Fruit fly (Drosophila melanogaster) whole organism, embryonic: ENCODE measurements around the gene ath.
A peak's percentile ranks its signal among the peaks of the same experiment; 100 is the strongest.

Experiments used
- BEAF-32 ChIP-seq: fragments of 200-800 bp; sonication (Bioruptor generic); optimal IDR thresholded peaks from 3 replicates; lab custom pipeline; 2017; ENCODE audit warnings: missing biosample characterization, missing genetic modification characterization, mild to moderate bottlenecking, moderate library complexity, missing genetic modification reagents
- CG1024 ChIP-seq: fragments of 200-800 bp; sonication (Bioruptor generic); IDR thresholded peaks from 2 replicates; pipeline ENCODE4 v1.3.6; 2022; ENCODE audit warnings: missing biosample characterization, missing genetic modification characterization
- CG11560 ChIP-seq: fragments of 200-800 bp; sonication (Bioruptor generic); IDR thresholded peaks from 3 replicates; pipeline ENCODE4 v1.3.6; 2022; ENCODE audit warnings: missing biosample characterization, missing genetic modification characterization
- CG11723 ChIP-seq: fragments of 200-800 bp; sonication (Bioruptor generic); optimal IDR thresholded peaks from 2 replicates; lab custom pipeline; 2017; ENCODE audit warnings: missing biosample characterization, mild to moderate bottlenecking, missing genetic modification characterization
- CG12071 ChIP-seq: fragments of 200-800 bp; sonication (Bioruptor generic); optimal IDR thresholded peaks from 3 replicates; lab custom pipeline; 2018; ENCODE audit warnings: missing biosample characterization, mild to moderate bottlenecking, missing genetic modification characterization
- CG13894 ChIP-seq: fragments of 200-800 bp; sonication (Bioruptor generic); optimal IDR thresholded peaks from 3 replicates; lab custom pipeline; 2018; ENCODE audit warnings: missing biosample characterization, mild to moderate bottlenecking, missing genetic modification characterization, moderate library complexity
- CG14667 ChIP-seq: fragments of 200-800 bp; sonication (Bioruptor generic); IDR thresholded peaks from 2 replicates; pipeline ENCODE4 v1.3.6; 2022; ENCODE audit warnings: missing biosample characterization, missing genetic modification characterization
- CG15514 ChIP-seq: fragments of 200-800 bp; sonication (Bioruptor generic); optimal IDR thresholded peaks from 3 replicates; lab custom pipeline; 2017; ENCODE audit warnings: missing biosample characterization, missing genetic modification characterization, mild to moderate bottlenecking, moderate library complexity, missing genetic modification reagents
- CG17186 ChIP-seq: fragments of 200-800 bp; sonication (Bioruptor generic); optimal IDR thresholded peaks from 3 replicates; lab custom pipeline; 2017; ENCODE audit warnings: missing biosample characterization, missing genetic modification reagents, missing genetic modification characterization
- CG17361 ChIP-seq: fragments of 200-800 bp; sonication (Bioruptor generic); IDR thresholded peaks from 3 replicates; pipeline ENCODE4 v1.3.6; 2022; ENCODE audit warnings: missing biosample characterization, missing genetic modification characterization
- CG18262 ChIP-seq: fragments of 200-800 bp; optimal IDR thresholded peaks from 3 replicates; lab custom pipeline; 2019; ENCODE audit warnings: missing biosample characterization, mild to moderate bottlenecking, missing genetic modification characterization, moderate library complexity
- CG18476 ChIP-seq: fragments of 200-800 bp; sonication (Bioruptor generic); optimal IDR thresholded peaks from 2 replicates; lab custom pipeline; 2016; ENCODE audit warnings: missing biosample characterization, mild to moderate bottlenecking, missing genetic modification characterization
- CG2712 ChIP-seq: fragments of 200-800 bp; optimal IDR thresholded peaks from 3 replicates; lab custom pipeline; 2019; ENCODE audit warnings: missing biosample characterization, mild to moderate bottlenecking, missing genetic modification characterization, moderate library complexity
- CG6272 ChIP-seq: fragments of 200-800 bp; sonication (Bioruptor generic); IDR thresholded peaks from 2 replicates; pipeline ENCODE4 v1.3.6; 2022; ENCODE audit warnings: missing biosample characterization, missing genetic modification characterization
- CG6791 ChIP-seq: fragments of 200-800 bp; sonication (Bioruptor generic); IDR thresholded peaks from 3 replicates; pipeline ENCODE4 v1.3.6; 2022; ENCODE audit warnings: missing biosample characterization, missing genetic modification characterization; ENCODE audit not compliant: partially characterized antibody
- CG9932 ChIP-seq: fragments of 200-800 bp; sonication (Bioruptor generic); IDR thresholded peaks from 2 replicates; pipeline ENCODE4 v1.3.6; 2022; ENCODE audit warnings: missing biosample characterization, missing genetic modification characterization
- Ets65A ChIP-seq: fragments of 200-800 bp; sonication (Bioruptor generic); peaks from one replicate; lab custom pipeline; 2016; ENCODE audit warnings: missing biosample characterization, missing genetic modification characterization
- Fer1 ChIP-seq: fragments of 200-800 bp; sonication (Bioruptor generic); optimal IDR thresholded peaks from 2 replicates; lab custom pipeline; 2017; ENCODE audit warnings: missing biosample characterization, mild to moderate bottlenecking, missing genetic modification characterization
- HLH4C ChIP-seq: fragments of 200-800 bp; sonication (Bioruptor generic); IDR thresholded peaks from 3 replicates; pipeline ENCODE4 v1.3.6; 2022; ENCODE audit warnings: missing biosample characterization, missing genetic modification characterization; ENCODE audit not compliant: partially characterized antibody
- HLHmδ ChIP-seq: fragments of 200-800 bp; sonication (Bioruptor generic); optimal IDR thresholded peaks from 2 replicates; lab custom pipeline; 2018; ENCODE audit warnings: missing biosample characterization, mild to moderate bottlenecking, missing genetic modification characterization, moderate library complexity
- Hr51 ChIP-seq, 2 experiments: fragments of 200-800 bp; sonication (Bioruptor generic); optimal IDR thresholded peaks; 2 replicates in 1 of 2; 3 replicates in 1 of 2; lab custom pipeline; 2016 to 2018; ENCODE audit warnings: missing biosample characterization in 2 of 2, missing genetic modification characterization in 2 of 2, mild to moderate bottlenecking in 1 of 2, moderate library complexity in 1 of 2
- Mad ChIP-seq: fragments of 200-800 bp; sonication (Bioruptor generic); optimal IDR thresholded peaks from 2 replicates; lab custom pipeline; 2016; ENCODE audit warnings: missing biosample characterization, missing genetic modification characterization
- NC2α ChIP-seq: fragments of 200-800 bp; sonication (Bioruptor generic); optimal IDR thresholded peaks from 2 replicates; lab custom pipeline; 2016; ENCODE audit warnings: missing biosample characterization, missing genetic modification characterization
- NC2β ChIP-seq: fragments of 200-800 bp; sonication (Bioruptor generic); optimal IDR thresholded peaks from 2 replicates; lab custom pipeline; 2016; ENCODE audit warnings: missing biosample characterization, missing genetic modification characterization
- PHDP ChIP-seq: fragments of 200-800 bp; sonication (Bioruptor generic); optimal IDR thresholded peaks from 3 replicates; lab custom pipeline; 2018; ENCODE audit warnings: missing biosample characterization, mild to moderate bottlenecking, missing genetic modification characterization, moderate library complexity
- Scr ChIP-seq: fragments of 200-800 bp; sonication (Bioruptor generic); IDR thresholded peaks from 2 replicates; pipeline ENCODE4 v1.3.6; 2022; ENCODE audit warnings: missing biosample characterization, missing genetic modification characterization; ENCODE audit not compliant: partially characterized antibody
- Sry-β ChIP-seq: fragments of 200-800 bp; sonication (Bioruptor generic); optimal IDR thresholded peaks from 2 replicates; lab custom pipeline; 2018; ENCODE audit warnings: missing biosample characterization, mild to moderate bottlenecking, missing genetic modification characterization, moderate library complexity
- Xbp1 ChIP-seq: fragments of 200-800 bp; sonication (Bioruptor generic); optimal IDR thresholded peaks from 3 replicates; lab custom pipeline; 2016; ENCODE audit warnings: missing biosample characterization, mild to moderate bottlenecking, missing genetic modification characterization
- bbx ChIP-seq: fragments of 200-800 bp; sonication (Bioruptor generic); IDR thresholded peaks from 2 replicates; pipeline ENCODE4 v1.3.6; 2022; ENCODE audit warnings: missing biosample characterization, missing genetic modification characterization; ENCODE audit not compliant: partially characterized antibody
- cg ChIP-seq: fragments of 200-800 bp; sonication (Bioruptor generic); optimal IDR thresholded peaks from 3 replicates; lab custom pipeline; 2019; ENCODE audit warnings: missing biosample characterization, mild to moderate bottlenecking, missing genetic modification characterization, moderate library complexity
- crp ChIP-seq, 2 experiments: fragments of 200-800 bp; sonication (Bioruptor generic); optimal IDR thresholded peaks; 2 replicates in 1 of 2; 3 replicates in 1 of 2; lab custom pipeline; 2017; ENCODE audit warnings: missing biosample characterization in 2 of 2, missing genetic modification characterization in 2 of 2, mild to moderate bottlenecking in 1 of 2, moderate library complexity in 1 of 2
- dmrt11E ChIP-seq: fragments of 200-800 bp; sonication (Bioruptor generic); optimal IDR thresholded peaks from 3 replicates; lab custom pipeline; 2018; ENCODE audit warnings: missing biosample characterization, mild to moderate bottlenecking, missing genetic modification characterization, moderate library complexity
- fd96Cb ChIP-seq: fragments of 200-800 bp; sonication (Bioruptor generic); optimal IDR thresholded peaks from 2 replicates; lab custom pipeline; 2018; ENCODE audit warnings: missing biosample characterization, mild to moderate bottlenecking, missing genetic modification characterization, moderate library complexity
- grn ChIP-seq: fragments of 200-800 bp; sonication (Bioruptor generic); optimal IDR thresholded peaks from 3 replicates; lab custom pipeline; 2017; ENCODE audit warnings: missing biosample characterization, missing genetic modification characterization
- jumu ChIP-seq: fragments of 200-800 bp; sonication (Bioruptor generic); optimal IDR thresholded peaks from 3 replicates; lab custom pipeline; 2016; ENCODE audit warnings: missing biosample characterization, missing genetic modification characterization
- kah ChIP-seq: fragments of 200-800 bp; sonication (Bioruptor generic); optimal IDR thresholded peaks from 2 replicates; lab custom pipeline; 2018; ENCODE audit warnings: missing biosample characterization, mild to moderate bottlenecking, missing genetic modification characterization
- pfk ChIP-seq: fragments of 200-800 bp; sonication (Bioruptor generic); optimal IDR thresholded peaks from 2 replicates; lab custom pipeline; 2018; ENCODE audit warnings: missing biosample characterization, mild to moderate bottlenecking, missing genetic modification characterization, moderate library complexity
- pzg ChIP-seq: fragments of 200-800 bp; sonication (Bioruptor generic); optimal IDR thresholded peaks from 3 replicates; lab custom pipeline; 2018; ENCODE audit warnings: missing biosample characterization, mild to moderate bottlenecking, missing genetic modification characterization, moderate library complexity
- scrt ChIP-seq: fragments of 200-800 bp; sonication (Bioruptor generic); optimal IDR thresholded peaks from 2 replicates; lab custom pipeline; 2018; ENCODE audit warnings: missing biosample characterization, mild to moderate bottlenecking, missing genetic modification characterization, moderate library complexity
- so ChIP-seq: fragments of 200-800 bp; sonication (Bioruptor generic); IDR thresholded peaks from 3 replicates; pipeline ENCODE4 v1.3.6; 2022; ENCODE audit warnings: missing biosample characterization, missing genetic modification characterization
- ssp ChIP-seq: fragments of 200-800 bp; sonication (Bioruptor generic); IDR thresholded peaks from 2 replicates; pipeline ENCODE4 v1.3.6; 2022; ENCODE audit warnings: missing biosample characterization, missing genetic modification characterization
- sug ChIP-seq: fragments of 200-800 bp; optimal IDR thresholded peaks from 2 replicates; lab custom pipeline; 2019; ENCODE audit warnings: missing biosample characterization, mild to moderate bottlenecking, missing genetic modification characterization, moderate library complexity
- trem ChIP-seq: fragments of 200-800 bp; optimal IDR thresholded peaks from 3 replicates; lab custom pipeline; 2019; ENCODE audit warnings: missing biosample characterization, mild to moderate bottlenecking, missing genetic modification characterization, moderate library complexity
- unc-4 ChIP-seq: fragments of 200-800 bp; sonication (Bioruptor generic); IDR thresholded peaks from 2 replicates; pipeline ENCODE4 v1.3.6; 2022; ENCODE audit warnings: missing biosample characterization, missing genetic modification characterization; ENCODE audit not compliant: partially characterized antibody
- zen ChIP-seq: fragments of 200-800 bp; sonication (Bioruptor generic); optimal IDR thresholded peaks from 3 replicates; lab custom pipeline; 2018; ENCODE audit warnings: missing biosample characterization, mild to moderate bottlenecking, missing genetic modification characterization, moderate library complexity
- zfh2 ChIP-seq: fragments of 200-800 bp; sonication (Bioruptor generic); optimal IDR thresholded peaks from 2 replicates; lab custom pipeline; 2016; ENCODE audit warnings: missing biosample characterization, missing genetic modification characterization

ath gene

dm6 chr2L:10220501-10221386 lies 9.8 kb downstream of the ath start, which contains the start of the genes Npc1a and Prosalpha6:
TSS of gene Npc1a (minus strand) at chr2L:10221216.
TSS of gene Prosalpha6 (plus strand) at chr2L:10221351.
- TF ChIP-seq pzg (GFP tag; lab: Kevin White, UChicago) = peak; percentile 77
- peak; percentile 67 for TF ChIP-seq unc-4 (GFP tag; lab: Robert Waterston, UW)
- peak; percentile 69 for TF ChIP-seq Scr (GFP tag; lab: Robert Waterston, UW)
- TF ChIP-seq CG17186 = peak; percentile 12
- TF ChIP-seq sug (tag; lab: Kevin White, UChicago) = peak; percentile 7
- TF ChIP-seq jumu (GFP tag; lab: Kevin White, UChicago) = no peak
- TF ChIP-seq NC2α (GFP tag; lab: Kevin White, UChicago) = peak; percentile 25
- peak; percentile 39; the same call in 1 of the 3 replicates for TF ChIP-seq so
- TF ChIP-seq CG6791 (GFP tag; lab: Robert Waterston, UW) = peak; percentile 56; the same call in 2 of the 3 replicates
- peak; percentile 16 for TF ChIP-seq CG15514
- peak; percentile 88 for TF ChIP-seq BEAF-32 (GFP tag; lab: Kevin White, UChicago)
- TF ChIP-seq kah (GFP tag; lab: Kevin White, UChicago) = peak; percentile 2
- TF ChIP-seq Mad (GFP tag; lab: Kevin White, UChicago) = peak; percentile 30
- TF ChIP-seq CG2712 (tag; lab: Kevin White, UChicago) = peak; percentile 51
- TF ChIP-seq bbx = peak; percentile 50; the same call in 1 of the 2 replicates
- peak; percentile 39 for TF ChIP-seq trem
- TF ChIP-seq Sry-β = peak; percentile 46
- peak; percentile 70 for TF ChIP-seq zen (tag; lab: Kevin White, UChicago)
- TF ChIP-seq scrt = peak; percentile 14
- TF ChIP-seq pfk (GFP tag; lab: Kevin White, UChicago) = peak; percentile 95
- peak; percentile 91; the same call in 2 of the 3 replicates for TF ChIP-seq CG11560 (tag; lab: Robert Waterston, UW)
- peak; percentile 69 for TF ChIP-seq cg
- no peak for TF ChIP-seq CG13894 (tag; lab: Kevin White, UChicago)
- TF ChIP-seq CG18476 (GFP tag; lab: Kevin White, UChicago) = peak; percentile 7
- peak in 1 of 2 experiments; percentile 10 for TF ChIP-seq crp (GFP tag; optimal IDR thresholded peaks at IDR 0.05; lab: Kevin White, UChicago)
- TF ChIP-seq PHDP (tag; lab: Kevin White, UChicago) = no peak
- TF ChIP-seq CG17361 (GFP tag; lab: Robert Waterston, UW) = peak; percentile 68; the same call in 1 of the 3 replicates
- TF ChIP-seq HLH4C (GFP tag; lab: Robert Waterston, UW) = peak; percentile 66; the same call in 2 of the 3 replicates
- peak; percentile 70 for TF ChIP-seq CG1024 (GFP tag; lab: Robert Waterston, UW)
- peak; percentile 5 for TF ChIP-seq Fer1 (GFP tag; lab: Kevin White, UChicago)
- TF ChIP-seq ssp (GFP tag; lab: Robert Waterston, UW) = peak; percentile 68
- no peak for TF ChIP-seq Hr51 (GFP tag; optimal IDR thresholded peaks at IDR 0.05; lab: Kevin White, UChicago)
- TF ChIP-seq HLHmδ (GFP tag; lab: Kevin White, UChicago) = no peak
- peak; percentile 1 for TF ChIP-seq fd96Cb (tag; lab: Kevin White, UChicago)
- TF ChIP-seq dmrt11E (tag; lab: Kevin White, UChicago) = peak; percentile 32
- no peak for TF ChIP-seq CG6272
- peak; percentile 25 for TF ChIP-seq zfh2
- peak; percentile 32 for TF ChIP-seq CG18262
- peak; percentile 92 for TF ChIP-seq Ets65A
- TF ChIP-seq grn (GFP tag; lab: Kevin White, UChicago) = peak; percentile 14
- TF ChIP-seq Xbp1 (GFP tag; lab: Kevin White, UChicago) = peak; percentile 15
- peak; percentile 94 for TF ChIP-seq CG11723 (GFP tag; lab: Kevin White, UChicago)
- peak; percentile 82 for TF ChIP-seq CG14667 (GFP tag; lab: Robert Waterston, UW)
- no peak for TF ChIP-seq CG9932 (GFP tag; lab: Robert Waterston, UW)
- no peak for TF ChIP-seq CG12071 (GFP tag; lab: Kevin White, UChicago)
- no peak for TF ChIP-seq NC2β (GFP tag; lab: Kevin White, UChicago)
